Fruit fly (Drosophila melanogaster): Measurements from ENCODE around the gene CG5567.

- peak; percentile 50 for TF ChIP-seq CG9139 (GFP tag; optimal IDR thresholded peaks at IDR 0.05)
- TF ChIP-seq CG3032 (tag; optimal IDR thresholded peaks at IDR 0.05): peak; percentile 75
- TF ChIP-seq Ets21C (GFP tag; optimal IDR thresholded peaks at IDR 0.05): no peak
- TF ChIP-seq pdm3 (GFP tag; optimal IDR thresholded peaks at IDR 0.05): peak; percentile 64
- TF ChIP-seq Met (GFP tag; optimal IDR thresholded peaks at IDR 0.05): no peak
- no peak for TF ChIP-seq CG6163 (GFP tag; IDR thresholded peaks at IDR 0.05)
- TF ChIP-seq Blimp-1 (GFP tag; optimal IDR thresholded peaks at IDR 0.05): no peak
- peak; percentile 90 for TF ChIP-seq Eip78C (GFP tag)
Observed at dm6 chr3L:17856655-17857479, 13.5 kb upstream of the CG5567 start, which contains the start of gene CG5535.

Data from whole organism, prepupa.